Fruit fly (Drosophila melanogaster) whole organism, wandering third instar larva: ENCODE measurements around the gene CG6678.

Experiments used
- fru ChIP-seq: fragments of 200-800 bp; sonication (Bioruptor generic); optimal IDR thresholded peaks from 3 replicates; lab custom pipeline; 2016; ENCODE audit warnings: missing biosample characterization, mild to moderate bottlenecking, missing genetic modification characterization
- pan ChIP-seq: fragments of >200 bp; optimal IDR thresholded peaks from 2 replicates; lab custom pipeline; 2017
- psq ChIP-seq: fragments of 200-800 bp; sonication (Bioruptor generic); optimal IDR thresholded peaks from 3 replicates; lab custom pipeline; 2017; ENCODE audit warnings: missing biosample characterization, mild to moderate bottlenecking, missing genetic modification characterization, moderate library complexity

DNA sequence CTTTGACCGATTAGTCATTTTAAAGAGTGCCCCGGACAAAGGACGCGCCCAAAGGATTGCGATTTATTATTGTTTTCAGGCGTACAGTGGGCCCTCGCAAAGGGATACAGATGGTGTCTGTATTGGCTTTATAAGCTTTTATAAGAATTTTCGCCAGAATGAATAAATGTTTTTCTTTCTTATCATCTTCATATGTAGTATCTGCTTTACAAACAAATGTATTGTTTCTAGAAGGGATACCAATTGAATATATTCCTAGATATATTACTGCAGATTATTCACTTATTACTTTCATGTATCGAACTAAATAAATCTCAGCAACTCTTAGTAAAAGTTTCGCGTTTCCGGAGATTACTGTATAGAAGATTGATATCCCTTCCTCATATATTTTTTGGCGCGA, 29.3 kb upstream of the CG6678 start:
- peak; percentile 7 for TF ChIP-seq psq (GFP tag; lab: Kevin White, UChicago)
- TF ChIP-seq fru (GFP tag; lab: Kevin White, UChicago): peak; percentile 36
- no peak for TF ChIP-seq pan (lab: Kevin White, UChicago)
